Worm (Caenorhabditis elegans) whole organism, L4/young adult: ENCODE measurements around the gene Y40B10A.11.

Experiments
- W03F9.2 ChIP-seq: fragments of 150-350 bp; optimal IDR thresholded peaks from 2 replicates; lab custom pipeline; 2014; ENCODE audit warnings: missing biosample characterization, missing genetic modification characterization
- dao-5 ChIP-seq: sonication (generic microtip); optimal IDR thresholded peaks from 2 replicates; lab custom pipeline; 2016; ENCODE audit warnings: missing genotype, missing genetic modification characterization, moderate library complexity, missing compliant biosample characterization
- him-1 ChIP-seq: sonication (generic microtip); optimal IDR thresholded peaks from 2 replicates; lab custom pipeline; 2016; ENCODE audit warnings: missing genotype, missing genetic modification reagents, missing genetic modification characterization, missing compliant biosample characterization

Y40B10A.11 gene

DNA sequence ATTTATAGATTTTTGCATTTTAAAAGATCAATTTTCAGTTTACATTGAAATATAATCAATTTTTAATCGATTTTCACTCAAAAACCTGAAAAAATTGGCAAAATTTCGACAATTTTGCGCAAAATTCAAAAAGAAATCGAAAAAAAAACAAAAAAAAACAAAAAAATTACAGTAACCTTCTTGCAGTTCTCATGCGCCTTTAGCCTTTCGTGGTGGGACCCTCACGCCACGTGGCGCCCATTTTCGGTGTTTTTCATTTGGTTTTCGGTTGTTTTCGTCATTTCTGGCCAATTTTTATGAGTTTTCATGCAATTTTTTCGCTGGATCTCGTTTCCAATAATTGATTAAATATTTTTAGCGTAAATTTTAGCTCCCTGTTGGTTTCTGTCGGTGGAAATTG, 16.0 kb upstream of the Y40B10A.11 start:
- TF ChIP-seq him-1 (tag; lab: Kevin White, UChicago) (no peak), W03F9.2 (tag; lab: Kevin White, UChicago) (peak; percentile 44)

DNA sequence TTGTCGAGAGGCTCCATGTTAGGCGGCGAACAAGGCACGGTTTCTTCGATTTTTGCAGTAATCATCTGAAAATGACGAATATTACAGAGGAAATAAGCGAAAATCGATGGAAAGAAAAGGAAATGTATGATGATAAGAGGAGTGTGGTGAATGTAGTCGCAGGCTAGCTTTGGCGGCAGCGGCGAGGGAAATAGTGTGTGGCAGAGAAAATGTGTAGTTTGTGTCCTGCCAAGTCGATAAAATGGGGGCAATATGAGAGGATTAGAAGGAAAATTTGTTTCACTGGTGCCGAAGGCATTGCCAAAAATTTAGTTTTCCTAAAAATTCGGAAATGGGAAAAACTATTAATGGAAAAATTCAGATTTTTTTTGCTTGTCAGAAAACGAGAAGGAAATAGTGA, 15.4 kb upstream of the Y40B10A.11 start, which contains the start of gene nhr-86:
Gene nhr-86 (minus strand): TSS at position 71 of the 400 bp plus-strand sequence.
- TF ChIP-seq dao-5 (tag; lab: Kevin White, UChicago) (no peak), him-1 (tag; lab: Kevin White, UChicago) (no peak), W03F9.2 (tag; lab: Kevin White, UChicago) (no peak)

DNA sequence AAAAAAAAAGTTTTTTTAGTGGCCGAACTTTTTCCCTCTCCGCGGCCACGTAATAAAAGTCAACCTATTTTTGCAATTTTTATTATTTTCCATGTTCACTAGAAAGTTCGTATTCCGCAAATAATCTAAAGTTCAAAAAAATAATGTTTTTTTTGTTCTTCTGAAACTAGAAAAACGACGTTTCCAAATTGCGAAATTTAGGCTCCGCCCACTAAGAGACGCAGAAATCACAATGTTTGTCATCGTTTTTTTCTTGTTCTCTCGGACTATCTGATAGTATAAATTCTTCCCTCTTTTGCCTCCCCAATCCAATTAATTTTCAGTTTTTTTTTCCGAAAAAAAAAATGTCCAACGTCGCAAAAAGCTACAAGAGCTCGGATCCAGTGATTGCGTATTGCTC, 5.9 kb upstream of the Y40B10A.11 start, which contains the start of gene comt-3:
Gene comt-3 (plus strand): TSS at position 214 of the 400 bp plus-strand sequence.
- TF ChIP-seq W03F9.2 (tag; lab: Kevin White, UChicago) (no peak), dao-5 (tag; lab: Kevin White, UChicago) (no peak), him-1 (tag; lab: Kevin White, UChicago) (no peak)

DNA sequence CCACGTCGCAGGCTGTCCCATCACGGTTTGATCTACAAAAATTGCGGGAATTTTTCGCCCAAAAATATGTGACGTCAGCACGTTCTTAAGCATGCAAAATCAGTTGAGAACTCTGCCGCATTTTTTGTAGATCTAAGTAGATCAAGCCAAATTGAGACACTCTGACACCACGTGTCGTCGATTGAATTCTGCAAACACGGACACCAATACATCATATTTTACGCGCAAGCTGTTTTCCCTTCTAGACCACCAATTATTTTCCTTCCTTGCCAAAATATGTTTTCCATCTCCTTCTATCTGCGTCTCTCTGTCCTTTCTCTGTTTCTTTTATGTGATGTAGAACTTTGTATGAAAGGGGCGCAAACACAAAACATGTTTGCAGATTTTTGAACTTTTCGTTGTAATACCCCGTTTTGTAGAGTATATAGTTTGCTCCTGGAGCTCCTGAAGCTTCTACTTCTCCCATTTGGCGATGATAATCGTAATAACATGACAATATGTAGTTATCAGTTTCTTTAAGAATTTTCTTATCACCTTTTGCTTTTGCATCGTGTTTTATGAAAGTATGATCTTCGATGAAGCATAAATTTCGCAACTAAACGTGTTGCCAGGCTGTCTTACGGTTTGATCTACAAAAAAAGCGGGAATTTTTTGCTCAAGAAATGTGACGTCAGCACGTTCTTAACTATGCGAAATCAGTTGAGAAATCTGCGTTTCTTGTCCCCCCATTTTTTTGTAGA, 4.5 kb upstream of the Y40B10A.11 start:
- TF ChIP-seq dao-5 (tag; lab: Kevin White, UChicago): no peak
- no peak for TF ChIP-seq W03F9.2 (tag; lab: Kevin White, UChicago)
- no peak for TF ChIP-seq him-1 (tag; lab: Kevin White, UChicago)

DNA sequence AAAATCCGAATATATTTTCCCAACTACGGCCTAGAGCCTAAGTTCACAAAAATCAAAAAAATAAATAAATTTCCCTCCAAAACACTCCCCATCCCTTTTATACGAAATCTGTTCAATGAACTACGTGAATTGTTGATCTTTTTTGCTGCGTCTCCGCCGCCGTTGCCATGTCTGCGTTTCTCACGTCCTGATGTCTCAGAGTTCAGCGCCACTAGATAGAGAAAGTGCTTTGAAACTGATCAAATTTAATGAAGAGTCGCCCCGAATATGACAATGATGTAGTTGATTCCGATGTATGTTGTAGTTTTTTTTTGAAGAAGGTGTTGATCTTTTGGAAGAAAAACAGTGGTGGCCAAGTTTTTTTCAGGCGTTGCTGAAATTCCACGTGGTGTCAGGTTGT, 2.8 kb upstream of the Y40B10A.11 start:
- TF ChIP-seq him-1 (tag; lab: Kevin White, UChicago): no peak
- no peak for TF ChIP-seq W03F9.2 (tag; lab: Kevin White, UChicago)
- TF ChIP-seq dao-5 (tag; lab: Kevin White, UChicago): no peak

DNA sequence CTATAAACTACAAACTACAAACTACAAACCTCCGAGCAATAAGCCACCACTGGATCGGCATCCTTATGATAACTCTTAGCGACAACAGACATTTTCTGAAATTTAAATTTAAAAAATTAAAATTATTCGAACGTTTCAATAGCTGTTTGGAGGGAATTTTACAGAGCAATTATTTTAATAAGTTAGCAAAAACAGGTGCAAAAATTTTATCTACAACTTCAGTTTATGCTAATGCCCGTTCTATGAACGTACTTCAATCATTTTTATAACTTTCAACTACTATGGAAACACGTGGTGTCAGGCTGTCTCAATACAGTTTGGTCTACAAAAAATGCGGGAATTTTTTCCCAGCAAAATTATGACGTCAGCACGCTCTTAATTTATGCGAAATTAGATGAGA, 2.1 kb upstream of the Y40B10A.11 start, which contains the start of gene comt-5:
Gene comt-5 (minus strand): TSS at position 101 of the 400 bp plus-strand sequence.
- TF ChIP-seq W03F9.2 (tag; lab: Kevin White, UChicago) (no peak), him-1 (tag; lab: Kevin White, UChicago) (no peak), dao-5 (tag; lab: Kevin White, UChicago) (no peak)

DNA sequence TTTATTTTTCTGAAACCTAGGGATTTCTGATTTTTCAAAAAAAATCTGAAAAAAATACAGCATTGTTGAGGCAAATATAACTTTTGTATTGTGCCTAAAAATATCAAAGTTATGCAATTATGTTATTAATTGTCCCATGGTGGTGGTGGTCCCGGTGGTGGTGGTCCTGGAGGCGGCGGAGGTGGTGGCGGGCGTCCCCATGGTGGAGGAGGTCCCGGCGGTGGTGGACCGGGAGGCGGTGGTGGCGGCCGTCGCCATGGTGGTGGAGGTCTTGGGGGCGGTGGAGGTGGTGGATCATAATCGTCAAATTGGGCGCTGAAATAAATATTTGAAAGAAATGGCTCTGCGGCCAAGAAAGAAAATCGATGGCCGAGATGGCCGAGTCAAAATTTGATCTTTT, 617 bp downstream of the Y40B10A.11 start:
- TF ChIP-seq him-1 (tag; lab: Kevin White, UChicago): no peak
- TF ChIP-seq dao-5 (tag; lab: Kevin White, UChicago): no peak
- no peak for TF ChIP-seq W03F9.2 (tag; lab: Kevin White, UChicago)

DNA sequence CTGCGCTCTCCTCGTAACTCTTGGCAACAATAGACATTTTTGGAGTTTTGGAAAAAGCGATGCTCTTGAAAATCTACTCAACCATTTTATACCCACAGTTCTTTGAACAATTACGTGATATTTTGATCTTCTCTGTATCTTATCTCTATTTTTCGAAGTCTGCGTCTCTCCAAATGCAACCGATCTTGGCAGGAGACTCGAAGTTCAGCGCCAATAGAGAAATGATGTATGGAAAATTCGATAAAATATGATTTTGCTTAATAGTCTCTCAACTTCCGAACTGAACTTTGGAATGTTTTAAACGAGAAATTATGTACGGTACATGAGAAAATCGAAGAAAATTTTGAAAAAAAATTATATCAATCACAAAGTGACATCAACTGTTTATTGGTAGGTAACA, 1.3 kb downstream of the Y40B10A.11 start, which contains the start of gene comt-4:
Gene comt-4 (minus strand): TSS at position 50 of the 400 bp plus-strand sequence.
- TF ChIP-seq W03F9.2 (tag; lab: Kevin White, UChicago) (no peak), him-1 (tag; lab: Kevin White, UChicago) (no peak), dao-5 (tag; lab: Kevin White, UChicago) (no peak)

DNA sequence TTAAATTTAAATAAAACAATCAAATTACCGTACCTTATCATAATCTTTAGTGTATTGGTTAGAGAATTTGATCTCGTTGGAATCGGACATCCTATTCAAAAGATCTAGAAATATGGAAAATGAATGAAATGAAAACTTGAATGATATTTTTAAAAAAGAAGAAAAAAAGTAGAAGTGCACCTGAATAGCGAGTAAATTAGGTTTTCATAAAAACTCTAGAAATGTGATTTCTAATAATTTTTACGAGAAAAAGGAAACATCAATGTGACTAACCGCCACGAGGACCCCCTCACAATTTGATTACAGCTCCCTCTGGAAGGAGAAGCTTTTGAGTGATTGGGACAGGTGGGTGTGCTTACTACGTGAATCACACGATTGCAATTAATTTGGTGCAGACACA, 5.5 kb downstream of the Y40B10A.11 start, which contains the start of gene Y40B10A.5:
Gene Y40B10A.5 (minus strand): TSS at position 101 of the 400 bp plus-strand sequence.
- TF ChIP-seq W03F9.2 (tag; lab: Kevin White, UChicago) (no peak), him-1 (tag; lab: Kevin White, UChicago) (no peak), dao-5 (tag; lab: Kevin White, UChicago) (no peak)

DNA sequence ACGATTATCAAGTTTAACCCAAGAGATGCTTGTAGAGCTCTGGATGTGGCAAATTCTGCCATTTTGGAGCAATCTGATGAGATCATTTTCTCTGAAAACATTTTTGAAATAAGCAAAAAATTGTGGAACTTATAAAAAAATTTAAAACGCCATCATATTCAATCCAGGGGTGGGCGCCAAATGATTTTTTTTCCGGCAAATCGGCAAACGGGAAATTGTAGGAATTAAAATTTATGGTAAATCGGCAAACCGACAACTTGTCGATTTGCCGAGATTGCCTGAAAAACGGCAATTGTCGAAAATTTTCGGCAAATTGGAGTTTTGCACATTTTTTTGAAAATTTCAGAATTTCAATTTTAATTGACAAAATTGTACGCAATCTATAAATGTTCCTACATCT, 15.9 kb downstream of the Y40B10A.11 start, which contains the start of gene srab-23:
Gene srab-23 (minus strand): TSS at position 101 of the 400 bp plus-strand sequence.
- no peak for TF ChIP-seq W03F9.2 (tag; lab: Kevin White, UChicago)
- TF ChIP-seq him-1 (tag; lab: Kevin White, UChicago): no peak
- TF ChIP-seq dao-5 (tag; lab: Kevin White, UChicago): no peak

DNA sequence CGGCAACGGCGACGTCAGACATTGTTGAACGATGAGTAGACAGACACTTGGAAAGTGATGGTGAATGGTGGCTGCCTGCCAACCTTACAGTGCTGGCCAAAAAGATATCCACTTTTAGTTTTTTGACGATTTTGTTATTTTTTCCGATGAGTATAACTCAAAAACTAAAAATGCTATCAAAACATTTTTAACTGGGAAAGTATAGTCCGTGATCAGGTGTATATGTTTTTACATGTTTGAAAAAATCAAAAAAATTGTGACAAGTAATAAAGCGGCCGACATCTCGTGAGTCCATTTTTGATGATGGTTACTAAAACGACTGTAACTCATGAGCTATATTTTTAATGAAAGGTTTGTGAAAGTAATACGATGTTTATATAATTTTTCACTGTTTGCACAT, 20.0 kb downstream of the Y40B10A.11 start, which contains the start of gene hil-6:
Gene hil-6 (minus strand): TSS at position 101 of the 400 bp plus-strand sequence.
- no peak for TF ChIP-seq dao-5 (tag; lab: Kevin White, UChicago)
- TF ChIP-seq W03F9.2 (tag; lab: Kevin White, UChicago): no peak
- no peak for TF ChIP-seq him-1 (tag; lab: Kevin White, UChicago)

DNA sequence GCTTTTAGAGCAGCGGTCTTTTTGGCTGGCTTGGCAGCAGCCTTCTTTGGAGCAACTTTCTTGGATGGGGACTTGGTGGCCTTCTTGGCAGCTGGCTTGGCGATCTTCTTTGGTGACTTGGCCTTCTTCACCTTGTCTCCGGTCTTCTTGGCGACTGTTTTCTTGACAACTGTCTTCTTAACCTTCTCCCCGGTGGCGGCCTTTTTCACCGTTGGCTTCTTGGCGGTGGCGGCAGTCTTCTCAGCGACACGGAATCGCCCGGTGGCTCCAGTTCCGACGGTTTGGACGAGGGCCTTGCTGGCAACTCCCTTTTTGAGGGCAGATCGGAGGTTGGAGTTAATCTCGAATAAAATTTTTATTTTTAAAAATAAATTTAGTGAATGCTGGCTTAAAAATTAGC, 20.7 kb downstream of the Y40B10A.11 start:
- TF ChIP-seq dao-5 (tag; lab: Kevin White, UChicago) (no peak), W03F9.2 (tag; lab: Kevin White, UChicago) (no peak), him-1 (tag; lab: Kevin White, UChicago) (no peak)

DNA sequence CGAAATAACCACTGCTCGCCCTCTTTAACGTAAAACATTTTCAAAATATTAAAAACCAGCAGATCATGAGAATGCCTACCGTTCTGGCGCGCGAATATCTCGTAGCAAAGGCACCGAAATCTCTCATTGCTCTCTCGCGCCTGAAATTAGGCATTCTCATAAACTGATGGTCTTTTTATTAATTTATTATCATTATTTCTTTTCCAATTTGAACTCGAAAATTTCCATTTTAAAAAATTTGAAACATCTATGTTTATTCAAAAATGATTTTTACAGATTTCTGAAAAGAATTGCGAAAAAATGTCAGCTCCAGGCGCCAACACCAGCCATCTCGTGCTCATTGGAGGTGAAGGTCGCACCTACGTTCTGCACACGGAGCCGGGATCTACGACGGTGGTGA, 21.5 kb downstream of the Y40B10A.11 start, which contains the start of gene F59A7.12:
Gene F59A7.12 (plus strand): TSS at position 301 of the 400 bp plus-strand sequence.
- TF ChIP-seq dao-5 (tag; lab: Kevin White, UChicago) (no peak), W03F9.2 (tag; lab: Kevin White, UChicago) (no peak), him-1 (tag; lab: Kevin White, UChicago) (no peak)
